Fruit fly (Drosophila melanogaster) whole organism: ENCODE data around the gene Cyp4g15.

ENCODE experiments used
- CG8478 ChIP-seq: fragments of >200 bp; optimal IDR thresholded peaks from 2 replicates; lab custom pipeline; 2018; ENCODE audit warnings: inconsistent platforms
- Dll ChIP-seq: fragments of >200 bp; optimal IDR thresholded peaks from 2 replicates; lab custom pipeline; 2017
- EcR ChIP-seq, 2 experiments: fragments of >200 bp; optimal IDR thresholded peaks; 2 replicates each; lab custom pipeline; 2017; ENCODE audit warnings: missing biosample characterization in 2 of 2, missing genetic modification characterization in 2 of 2, missing genetic modification reagents in 2 of 2
- pan ChIP-seq: fragments of >200 bp; optimal IDR thresholded peaks from 2 replicates; lab custom pipeline; 2017
- psq ChIP-seq: fragments of >200 bp; optimal IDR thresholded peaks from 2 replicates; lab custom pipeline; 2017
- usp ChIP-seq: fragments of >200 bp; optimal IDR thresholded peaks from 2 replicates; lab custom pipeline; 2017; ENCODE audit warnings: missing biosample characterization, missing genetic modification characterization, mixed read lengths

- TF ChIP-seq usp (GFP tag; lab: Kevin White, UChicago) = no peak
- TF ChIP-seq psq (lab: Kevin White, UChicago) = no peak
- no peak for TF ChIP-seq EcR (GFP tag; optimal IDR thresholded peaks at IDR 0.05; lab: Kevin White, UChicago)
- no peak for TF ChIP-seq Dll (lab: Kevin White, UChicago)
- no peak for TF ChIP-seq pan
- no peak for TF ChIP-seq CG8478
Observed at dm6 chrX:11440944-11441343, 35.9 kb upstream of the Cyp4g15 start.
